Fruit fly (Drosophila melanogaster) whole organism, prepupa: ENCODE data around the gene Syx5.

Experiments
- CG10669 ChIP-seq: fragments of 200-800 bp; sonication (Bioruptor generic); optimal IDR thresholded peaks from 3 replicates; lab custom pipeline; 2018; ENCODE audit warnings: missing biosample characterization, mild to moderate bottlenecking, missing genetic modification characterization, moderate library complexity
- CG3919 ChIP-seq: fragments of 200-800 bp; sonication (Bioruptor generic); optimal IDR thresholded peaks from 3 replicates; lab custom pipeline; 2016; ENCODE audit warnings: missing biosample characterization, missing genetic modification characterization
- Eip75B ChIP-seq: fragments of 200-800 bp; sonication (Bioruptor generic); optimal IDR thresholded peaks from 3 replicates; lab custom pipeline; 2016; ENCODE audit warnings: missing biosample characterization, missing genetic modification characterization
- Eip78C ChIP-seq: fragments of 200-800 bp; sonication (Bioruptor generic); peaks from one replicate; lab custom pipeline; 2016; ENCODE audit warnings: missing biosample characterization, missing genetic modification characterization
- Lpt ChIP-seq: fragments of 200-800 bp; sonication (Bioruptor generic); optimal IDR thresholded peaks from 3 replicates; lab custom pipeline; 2016; ENCODE audit warnings: missing biosample characterization, missing genetic modification characterization
- lz ChIP-seq: fragments of 200-800 bp; sonication (Bioruptor generic); optimal IDR thresholded peaks from 3 replicates; lab custom pipeline; 2016; ENCODE audit warnings: missing biosample characterization, missing genetic modification characterization
- spab ChIP-seq: fragments of 200-800 bp; sonication (Bioruptor generic); optimal IDR thresholded peaks from 2 replicates; lab custom pipeline; 2017; ENCODE audit warnings: missing biosample characterization, mild to moderate bottlenecking, missing genetic modification characterization, missing genetic modification reagents

DNA sequence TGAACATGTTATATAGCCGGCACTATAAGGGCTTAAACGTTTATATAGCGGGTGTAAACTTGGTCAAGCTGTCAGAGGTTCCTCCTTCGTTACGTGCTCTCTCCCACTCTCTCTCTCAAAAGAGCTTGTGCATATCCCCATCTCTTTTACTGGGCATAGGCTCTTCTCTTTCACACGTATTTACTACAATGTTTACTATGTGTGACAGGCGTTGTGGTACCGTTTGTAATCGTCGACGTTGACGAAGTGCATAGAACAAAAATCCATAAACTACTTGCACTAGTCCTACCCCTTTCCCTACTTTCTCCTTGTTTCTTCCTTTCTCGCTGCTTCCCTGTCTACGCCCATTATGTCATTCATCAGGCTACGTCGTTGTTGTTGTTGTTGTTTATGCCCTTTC, 30.3 kb upstream of the Syx5 start:
- TF ChIP-seq spab (no peak), lz (no peak), CG3919 (GFP tag; lab: Kevin White, UChicago) (no peak), Eip78C (GFP tag; lab: Kevin White, UChicago) (no peak), CG10669 (no peak), Eip75B (GFP tag; lab: Kevin White, UChicago) (no peak), Lpt (GFP tag; lab: Kevin White, UChicago) (no peak)
